Fruit fly (Drosophila melanogaster): ENCODE data around the gene GCS2alpha.
"Not testable (repeated sequence)": the region's sequence is repeated elsewhere in the genome, so short reads cannot be mapped to it uniquely, and the experiment has no call there.

GCS2alpha gene

dm6 chrX:21623641-21624040 is 18.6 kb upstream of the GCS2alpha start, which contains the start of gene CG32500:
Gene CG32500, minus strand, starts transcription at chrX:21623750.
- TF ChIP-seq sage (GFP tag; optimal IDR thresholded peaks at IDR 0.05); Hr83 (GFP tag; optimal IDR thresholded peaks at IDR 0.05; ENCODE audit: poor library complexity, severe bottlenecking); sv (GFP tag; optimal IDR thresholded peaks at IDR 0.05): not testable (repeated sequence)

dm6 chrX:21621004-21621403 is 15.9 kb upstream of the GCS2alpha start, which contains the start of gene CG32819:
Gene CG32819, minus strand, starts transcription at chrX:21621104.
- not testable (repeated sequence) for TF ChIP-seq Dfd, ey, br (GFP tag; optimal IDR thresholded peaks at IDR 0.05)

dm6 chrX:21617517-21617916 is 12.5 kb upstream of the GCS2alpha start, which contains the start of gene CG32857:
Gene CG32857, minus strand, starts transcription at chrX:21617617.
- TF ChIP-seq Hr78, lola, CG32264 (GFP tag; optimal IDR thresholded peaks at IDR 0.05): not testable (repeated sequence)

- not testable (repeated sequence) for TF ChIP-seq GATAd, OdsH, ey (GFP tag; optimal IDR thresholded peaks at IDR 0.05)
Measured at dm6 chrX:21615139-21615538, 10.1 kb upstream of the GCS2alpha start, which contains the start of gene CG32820. Gene CG32820, minus strand, starts transcription at chrX:21615239.

dm6 chrX:21611426-21611825 is 6.4 kb upstream of the GCS2alpha start, which contains the start of gene CG33502:
Gene CG33502, minus strand, starts transcription at chrX:21611526.
- TF ChIP-seq CG32264 (GFP tag; optimal IDR thresholded peaks at IDR 0.05); pan (optimal IDR thresholded peaks at IDR 0.05); Jra (GFP tag; optimal IDR thresholded peaks at IDR 0.05): not testable (repeated sequence)

- not testable (repeated sequence) for TF ChIP-seq psq, br, Abd-B (GFP tag; optimal IDR thresholded peaks at IDR 0.05)
Measured at dm6 chrX:21608820-21609219, 3.8 kb upstream of the GCS2alpha start, which contains the start of gene CG17450. Gene CG17450, minus strand, starts transcription at chrX:21608920.

- TF ChIP-seq ey (GFP tag; optimal IDR thresholded peaks at IDR 0.05): no peak
- TF ChIP-seq CG9705 (GFP tag; optimal IDR thresholded peaks at IDR 0.05): no peak
- TF ChIP-seq Sp1 (GFP tag; optimal IDR thresholded peaks at IDR 0.05): no peak
- TF ChIP-seq OdsH (GFP tag; optimal IDR thresholded peaks at IDR 0.05): no peak
- TF ChIP-seq GATAd (GFP tag; optimal IDR thresholded peaks at IDR 0.05): no peak
- no peak for TF ChIP-seq lola (GFP tag; optimal IDR thresholded peaks at IDR 0.05)
- TF ChIP-seq foxo (GFP tag; optimal IDR thresholded peaks at IDR 0.05): no peak
- no peak for TF ChIP-seq tai (GFP tag; optimal IDR thresholded peaks at IDR 0.05)
- no peak for TF ChIP-seq dmrt93B (GFP tag; optimal IDR thresholded peaks at IDR 0.05)
- no peak for TF ChIP-seq usp (GFP tag; optimal IDR thresholded peaks at IDR 0.05)
- TF ChIP-seq Abd-B (GFP tag; optimal IDR thresholded peaks at IDR 0.05): no peak
- no peak for TF ChIP-seq brk (GFP tag; optimal IDR thresholded peaks at IDR 0.05)
- TF ChIP-seq jim (GFP tag; optimal IDR thresholded peaks at IDR 0.05): no peak
- TF ChIP-seq Dfd (GFP tag; optimal IDR thresholded peaks at IDR 0.05): no peak
- no peak for TF ChIP-seq Mio (GFP tag; optimal IDR thresholded peaks at IDR 0.05)
- TF ChIP-seq N (GFP tag; optimal IDR thresholded peaks at IDR 0.05): no peak
- no peak for TF ChIP-seq sv (GFP tag; optimal IDR thresholded peaks at IDR 0.05)
- no peak for TF ChIP-seq br (GFP tag; optimal IDR thresholded peaks at IDR 0.05)
Measured at dm6 chrX:21605514-21605913, 450 bp upstream of the GCS2alpha start.

- TF ChIP-seq Hr83 (GFP tag; optimal IDR thresholded peaks at IDR 0.05; ENCODE audit: poor library complexity, severe bottlenecking) (no peak), ey (GFP tag; optimal IDR thresholded peaks at IDR 0.05) (peak; percentile 76), HLH106 (tag; optimal IDR thresholded peaks at IDR 0.05) (peak; percentile 91), Dif (GFP tag; optimal IDR thresholded peaks at IDR 0.05; ENCODE audit: partially characterized antibody) (no peak), tai (GFP tag; optimal IDR thresholded peaks at IDR 0.05) (no peak), pan (optimal IDR thresholded peaks at IDR 0.05) (no peak), h (GFP tag; optimal IDR thresholded peaks at IDR 0.05) (peak; percentile 95), Myc (optimal IDR thresholded peaks at IDR 0.05) (no peak), usp (GFP tag; optimal IDR thresholded peaks at IDR 0.05) (no peak), sage (GFP tag; optimal IDR thresholded peaks at IDR 0.05) (peak; percentile 82), dl (GFP tag; optimal IDR thresholded peaks at IDR 0.05; ENCODE audit: insufficient read depth in 1 of 2, partially characterized antibody in 2 of 2) (no peak), psq (GFP tag; optimal IDR thresholded peaks at IDR 0.05) (peak; percentile 68), CG32264 (GFP tag; optimal IDR thresholded peaks at IDR 0.05) (peak; percentile 27), jim (GFP tag; optimal IDR thresholded peaks at IDR 0.05) (no peak), Sp1 (GFP tag; optimal IDR thresholded peaks at IDR 0.05) (peak; percentile 66), brk (GFP tag; optimal IDR thresholded peaks at IDR 0.05) (no peak), Abd-B (GFP tag; optimal IDR thresholded peaks at IDR 0.05) (no peak), dsf (GFP tag; optimal IDR thresholded peaks at IDR 0.05; ENCODE audit: borderline replicate concordance) (no peak), OdsH (GFP tag; optimal IDR thresholded peaks at IDR 0.05) (peak; percentile 72), dmrt93B (GFP tag; optimal IDR thresholded peaks at IDR 0.05) (peak; percentile 74), rgr (GFP tag; optimal IDR thresholded peaks at IDR 0.05) (peak; percentile 75), woc (GFP tag; optimal IDR thresholded peaks at IDR 0.05) (peak; percentile 48), br (GFP tag; optimal IDR thresholded peaks at IDR 0.05) (peak; percentile 66)
Measured at dm6 chrX:21593907-21594306, 11.2 kb downstream of the GCS2alpha start.

All from whole organism, wandering third instar larva.